Fruit fly (Drosophila melanogaster) whole organism, embryonic: Measurements from ENCODE around the gene CG31268.

ENCODE experiments used
- Ada2b ChIP-seq: fragments of 200-800 bp; sonication (Bioruptor generic); IDR thresholded peaks from 2 replicates; pipeline ENCODE4 v1.3.6; 2022; ENCODE audit warnings: missing biosample characterization, missing genetic modification characterization
- Adf1 ChIP-seq: fragments of 200-800 bp; sonication (Bioruptor generic); IDR thresholded peaks from 2 replicates; pipeline ENCODE4 v1.3.6; 2022; ENCODE audit warnings: missing biosample characterization, missing genetic modification characterization
- CG10209 ChIP-seq: fragments of 200-800 bp; sonication (Bioruptor generic); optimal IDR thresholded peaks from 3 replicates; lab custom pipeline; 2017; ENCODE audit warnings: missing biosample characterization, mild to moderate bottlenecking, missing genetic modification characterization, missing genetic modification reagents
- CG11456 ChIP-seq: fragments of 200-800 bp; sonication (Bioruptor generic); IDR thresholded peaks from 3 replicates; pipeline ENCODE4 v1.3.6; 2022; ENCODE audit warnings: missing biosample characterization, missing genetic modification characterization
- CG12391 ChIP-seq: fragments of 200-800 bp; sonication (Bioruptor generic); optimal IDR thresholded peaks from 3 replicates; lab custom pipeline; 2018; ENCODE audit warnings: missing biosample characterization, mild to moderate bottlenecking, missing genetic modification characterization, moderate library complexity
- CG12744 ChIP-seq: fragments of 200-800 bp; sonication (Bioruptor generic); optimal IDR thresholded peaks from 2 replicates; lab custom pipeline; 2016; ENCODE audit warnings: missing biosample characterization, missing genetic modification characterization
- CG17359 ChIP-seq: fragments of 200-800 bp; sonication (Bioruptor generic); optimal IDR thresholded peaks from 3 replicates; lab custom pipeline; 2018; ENCODE audit warnings: missing biosample characterization, mild to moderate bottlenecking, missing genetic modification characterization, moderate library complexity
- CG18262 ChIP-seq: fragments of 200-800 bp; optimal IDR thresholded peaks from 3 replicates; lab custom pipeline; 2019; ENCODE audit warnings: missing biosample characterization, mild to moderate bottlenecking, missing genetic modification characterization, moderate library complexity
- CG2678 ChIP-seq: fragments of 200-800 bp; sonication (Bioruptor generic); optimal IDR thresholded peaks from 3 replicates; lab custom pipeline; 2019; ENCODE audit warnings: missing biosample characterization, mild to moderate bottlenecking, missing genetic modification characterization, moderate library complexity
- CG30403 ChIP-seq: fragments of 200-800 bp; sonication (Bioruptor generic); optimal IDR thresholded peaks from 3 replicates; lab custom pipeline; 2016; ENCODE audit warnings: missing biosample characterization, missing genetic modification characterization
- CG31224 ChIP-seq: fragments of 200-800 bp; sonication (Bioruptor generic); IDR thresholded peaks from 2 replicates; pipeline ENCODE4 v1.3.6; 2022; ENCODE audit warnings: missing biosample characterization, missing genetic modification characterization
- CG32532 ChIP-seq: fragments of 200-800 bp; sonication (Bioruptor generic); IDR thresholded peaks from 2 replicates; pipeline ENCODE4 v1.3.6; 2022; ENCODE audit warnings: missing biosample characterization, missing genetic modification characterization
- CG5953 ChIP-seq: fragments of 200-800 bp; sonication (Bioruptor generic); IDR thresholded peaks from 2 replicates; pipeline ENCODE4 v1.3.6; 2022; ENCODE audit warnings: missing biosample characterization, missing genetic modification characterization
- CG6272 ChIP-seq: fragments of 200-800 bp; sonication (Bioruptor generic); IDR thresholded peaks from 2 replicates; pipeline ENCODE4 v1.3.6; 2022; ENCODE audit warnings: missing biosample characterization, missing genetic modification characterization
- CG6654 ChIP-seq: fragments of 200-800 bp; sonication (Bioruptor generic); optimal IDR thresholded peaks from 2 replicates; lab custom pipeline; 2017; ENCODE audit warnings: missing biosample characterization, mild to moderate bottlenecking, missing genetic modification characterization
- CG6791 ChIP-seq: fragments of 200-800 bp; sonication (Bioruptor generic); IDR thresholded peaks from 3 replicates; pipeline ENCODE4 v1.3.6; 2022; ENCODE audit warnings: missing biosample characterization, missing genetic modification characterization; ENCODE audit not compliant: partially characterized antibody
- CG7556 ChIP-seq: fragments of 200-800 bp; sonication (Bioruptor generic); optimal IDR thresholded peaks from 2 replicates; lab custom pipeline; 2017; ENCODE audit warnings: missing biosample characterization, mild to moderate bottlenecking, missing genetic modification characterization
- CG7745 ChIP-seq: fragments of 200-800 bp; sonication (Bioruptor generic); optimal IDR thresholded peaks from 2 replicates; lab custom pipeline; 2018; ENCODE audit warnings: missing biosample characterization, mild to moderate bottlenecking, missing genetic modification characterization, moderate library complexity
- CG7786 ChIP-seq: fragments of 200-800 bp; sonication (Bioruptor generic); optimal IDR thresholded peaks from 2 replicates; lab custom pipeline; 2016; ENCODE audit warnings: missing biosample characterization, missing genetic modification characterization
- CG7839 ChIP-seq: fragments of 200-800 bp; sonication (Bioruptor generic); optimal IDR thresholded peaks from 3 replicates; lab custom pipeline; 2018; ENCODE audit warnings: missing biosample characterization, mild to moderate bottlenecking, missing genetic modification characterization, moderate library complexity
- CG8944 ChIP-seq: fragments of 200-800 bp; sonication (Bioruptor generic); optimal IDR thresholded peaks from 3 replicates; lab custom pipeline; 2016; ENCODE audit warnings: missing biosample characterization, missing genetic modification characterization
- CG9817 ChIP-seq: fragments of 200-800 bp; sonication (Bioruptor generic); optimal IDR thresholded peaks from 2 replicates; lab custom pipeline; 2018; ENCODE audit warnings: missing biosample characterization, mild to moderate bottlenecking, missing genetic modification characterization, moderate library complexity
- CoRest ChIP-seq: fragments of 200-800 bp; sonication (Bioruptor generic); optimal IDR thresholded peaks from 3 replicates; lab custom pipeline; 2018; ENCODE audit warnings: missing biosample characterization, mild to moderate bottlenecking, missing genetic modification characterization, moderate library complexity
- D19A ChIP-seq: fragments of 200-800 bp; optimal IDR thresholded peaks from 3 replicates; lab custom pipeline; 2019; ENCODE audit warnings: missing biosample characterization, mild to moderate bottlenecking, missing genetic modification characterization, moderate library complexity
- Doc2 ChIP-seq: fragments of 200-800 bp; sonication (Bioruptor generic); IDR thresholded peaks from 2 replicates; pipeline ENCODE4 v1.3.6; 2022; ENCODE audit warnings: missing biosample characterization, missing genetic modification characterization
- Drgx ChIP-seq: fragments of 200-800 bp; sonication (Bioruptor generic); IDR thresholded peaks from 2 replicates; pipeline ENCODE4 v1.3.6; 2022; ENCODE audit warnings: missing biosample characterization, missing genetic modification characterization
- HLH54F ChIP-seq: fragments of 200-800 bp; sonication (Bioruptor generic); optimal IDR thresholded peaks from 3 replicates; lab custom pipeline; 2016; ENCODE audit warnings: missing biosample characterization, missing genetic modification characterization
- Hr78 ChIP-seq, 2 experiments: fragments of 200-800 bp in 1 of 2; fragments of >200 bp in 1 of 2; sonication (Bioruptor generic) in 1 of 2; optimal IDR thresholded peaks; 2 replicates each; lab custom pipeline; 2017 to 2019; ENCODE audit warnings: missing biosample characterization in 2 of 2, missing genetic modification characterization in 2 of 2, mild to moderate bottlenecking in 1 of 2, moderate library complexity in 1 of 2
- Ravus ChIP-seq: fragments of 200-800 bp; sonication (Bioruptor generic); IDR thresholded peaks from 2 replicates; pipeline ENCODE4 v1.3.6; 2022; ENCODE audit warnings: missing biosample characterization, missing genetic modification characterization
- Rfx ChIP-seq: fragments of 200-800 bp; sonication (Bioruptor generic); IDR thresholded peaks from 2 replicates; pipeline ENCODE4 v1.3.6; 2022; ENCODE audit warnings: missing biosample characterization, missing genetic modification characterization
- aop ChIP-seq: fragments of 200-800 bp; sonication (Bioruptor generic); IDR thresholded peaks from 2 replicates; pipeline ENCODE4 v1.3.6; 2022; ENCODE audit warnings: missing biosample characterization, missing genetic modification characterization
- az2 ChIP-seq: fragments of 200-800 bp; sonication (Bioruptor generic); optimal IDR thresholded peaks from 3 replicates; lab custom pipeline; 2016; ENCODE audit warnings: missing biosample characterization, missing genetic modification characterization
- br ChIP-seq: fragments of >200 bp; optimal IDR thresholded peaks from 2 replicates; lab custom pipeline; 2017
- cato ChIP-seq: fragments of 200-800 bp; sonication (Bioruptor generic); optimal IDR thresholded peaks from 2 replicates; lab custom pipeline; 2016; ENCODE audit warnings: missing biosample characterization, missing genetic modification characterization, borderline replicate concordance
- danr ChIP-seq: fragments of 200-800 bp; sonication (Bioruptor generic); IDR thresholded peaks from 2 replicates; pipeline ENCODE4 v1.3.6; 2022; ENCODE audit warnings: missing biosample characterization, missing genetic modification characterization
- en ChIP-seq: fragments of 200-800 bp; sonication (Bioruptor generic); optimal IDR thresholded peaks from 2 replicates; lab custom pipeline; 2016; ENCODE audit warnings: missing biosample characterization, missing genetic modification characterization
- ewg ChIP-seq: fragments of 200-800 bp; sonication (Bioruptor generic); optimal IDR thresholded peaks from 3 replicates; lab custom pipeline; 2017; ENCODE audit warnings: mild to moderate bottlenecking, missing biosample characterization, missing genetic modification reagents, missing genetic modification characterization
- gfzf ChIP-seq: fragments of 200-800 bp; sonication (Bioruptor generic); optimal IDR thresholded peaks from 2 replicates; lab custom pipeline; 2016; ENCODE audit warnings: missing biosample characterization, mild to moderate bottlenecking, missing genetic modification characterization, moderate library complexity
- maf-S ChIP-seq: fragments of 200-800 bp; sonication (Bioruptor generic); optimal IDR thresholded peaks from 2 replicates; lab custom pipeline; 2016; ENCODE audit warnings: missing biosample characterization, missing genetic modification characterization
- mam ChIP-seq: fragments of 200-800 bp; sonication (Bioruptor generic); optimal IDR thresholded peaks from 3 replicates; lab custom pipeline; 2016; ENCODE audit warnings: missing biosample characterization, missing genetic modification characterization
- otp ChIP-seq: fragments of 200-800 bp; sonication (Bioruptor generic); IDR thresholded peaks from 3 replicates; pipeline ENCODE4, ENCODE4 v1.3.6; 2022; ENCODE audit warnings: missing biosample characterization, missing genetic modification characterization
- peb ChIP-seq: fragments of 200-800 bp; sonication (Bioruptor generic); IDR thresholded peaks from 2 replicates; pipeline ENCODE4 v1.3.6; 2022; ENCODE audit warnings: missing biosample characterization, missing genetic modification characterization
- pum ChIP-seq: fragments of 200-800 bp; sonication (Bioruptor generic); optimal IDR thresholded peaks from 2 replicates; lab custom pipeline; 2016; ENCODE audit warnings: missing biosample characterization, missing genetic modification characterization
- run ChIP-seq: fragments of 200-800 bp; sonication (Bioruptor generic); optimal IDR thresholded peaks from 3 replicates; lab custom pipeline; 2018; ENCODE audit warnings: missing biosample characterization, mild to moderate bottlenecking, missing genetic modification characterization
- sisA ChIP-seq: fragments of 200-800 bp; sonication (Bioruptor generic); IDR thresholded peaks from 2 replicates; pipeline ENCODE4 v1.3.6; 2022; ENCODE audit warnings: missing biosample characterization, missing genetic modification characterization
- slbo ChIP-seq: fragments of 200-800 bp; sonication (Bioruptor generic); IDR thresholded peaks from 2 replicates; pipeline ENCODE4 v1.3.6; 2022; ENCODE audit warnings: missing biosample characterization, missing genetic modification characterization
- tup ChIP-seq: fragments of 200-800 bp; sonication (Bioruptor generic); optimal IDR thresholded peaks from 2 replicates; lab custom pipeline; 2016; ENCODE audit warnings: missing biosample characterization, mild to moderate bottlenecking, missing genetic modification characterization, moderate library complexity
- twi ChIP-seq: fragments of 200-800 bp; optimal IDR thresholded peaks from 2 replicates; lab custom pipeline; 2019; ENCODE audit warnings: missing biosample characterization, mild to moderate bottlenecking, missing genetic modification characterization, moderate library complexity
- z ChIP-seq: fragments of 200-800 bp; sonication (Bioruptor generic); IDR thresholded peaks from 3 replicates; pipeline ENCODE4 v1.3.6; 2022; ENCODE audit warnings: missing biosample characterization, missing genetic modification characterization
- zf30C ChIP-seq: fragments of 200-800 bp; sonication (Bioruptor generic); optimal IDR thresholded peaks from 3 replicates; lab custom pipeline; 2018; ENCODE audit warnings: missing biosample characterization, mild to moderate bottlenecking, missing genetic modification characterization

Gene CG31268

dm6 chr3R:17078961-17079858 is 47.6 kb downstream of the CG31268 start (continued):
- peak; percentile 1 for TF ChIP-seq CG7556
- TF ChIP-seq CG6654 (GFP tag; lab: Kevin White, UChicago), result no peak
- TF ChIP-seq CG7786 (GFP tag; lab: Kevin White, UChicago), result no peak
- TF ChIP-seq CG31224 (GFP tag; lab: Robert Waterston, UW), result no peak
- TF ChIP-seq aop, result no peak
- TF ChIP-seq peb (GFP tag; lab: Robert Waterston, UW), result no peak
- TF ChIP-seq CG32532 (GFP tag; lab: Robert Waterston, UW), result no peak
- TF ChIP-seq otp, result no peak
- no peak for TF ChIP-seq Ravus
- no peak for TF ChIP-seq cato (GFP tag; lab: Kevin White, UChicago)
- no peak for TF ChIP-seq CG6791 (GFP tag; lab: Robert Waterston, UW)
- TF ChIP-seq gfzf, result no peak
- no peak for TF ChIP-seq CG2678 (tag; lab: Kevin White, UChicago)
- TF ChIP-seq mam, result no peak
- no peak for TF ChIP-seq Doc2 (GFP tag; lab: Robert Waterston, UW)
- no peak for TF ChIP-seq zf30C (GFP tag; lab: Kevin White, UChicago)
- no peak for TF ChIP-seq tup (GFP tag; lab: Kevin White, UChicago)
- TF ChIP-seq danr (GFP tag; lab: Robert Waterston, UW), result no peak
- TF ChIP-seq az2 (GFP tag; lab: Kevin White, UChicago), result no peak
- TF ChIP-seq slbo (GFP tag; lab: Robert Waterston, UW), result no peak
- TF ChIP-seq en (GFP tag; lab: Kevin White, UChicago), result no peak
- no peak for TF ChIP-seq sisA (GFP tag; lab: Robert Waterston, UW)
- TF ChIP-seq run (tag; lab: Kevin White, UChicago), result no peak
- no peak for TF ChIP-seq ewg (GFP tag; lab: Kevin White, UChicago)
- TF ChIP-seq Hr78 (GFP tag; optimal IDR thresholded peaks at IDR 0.05; lab: Kevin White, UChicago), result peak in 1 of 2 experiments; percentile 83
- TF ChIP-seq maf-S (GFP tag; lab: Kevin White, UChicago), result no peak
- no peak for TF ChIP-seq CG18262 (tag; lab: Kevin White, UChicago)
- peak; percentile 95 for TF ChIP-seq twi (tag; lab: Kevin White, UChicago)
- no peak for TF ChIP-seq pum (GFP tag; lab: Kevin White, UChicago)
- no peak for TF ChIP-seq D19A (tag; lab: Kevin White, UChicago)
- no peak for TF ChIP-seq z (GFP tag; lab: Robert Waterston, UW)
- no peak for TF ChIP-seq br (lab: Kevin White, UChicago)
- peak; percentile 8 for TF ChIP-seq CG7839 (tag; lab: Kevin White, UChicago)
- no peak for TF ChIP-seq CG8944
- TF ChIP-seq CG5953, result no peak
- TF ChIP-seq CG17359 (tag; lab: Kevin White, UChicago), result no peak
- peak; percentile 35; the same call in 1 of the 2 replicates for TF ChIP-seq Rfx (GFP tag; lab: Robert Waterston, UW)
- TF ChIP-seq CG12744, result no peak
- no peak for TF ChIP-seq CG11456 (GFP tag; lab: Robert Waterston, UW)
- no peak for TF ChIP-seq CG30403 (GFP tag; lab: Kevin White, UChicago)
- no peak for TF ChIP-seq CG10209 (GFP tag; lab: Kevin White, UChicago)
- peak; percentile 21; the same call in 1 of the 2 replicates for TF ChIP-seq Drgx (GFP tag; lab: Robert Waterston, UW)
- no peak for TF ChIP-seq Ada2b (GFP tag; lab: Robert Waterston, UW)
- TF ChIP-seq CoRest (tag; lab: Kevin White, UChicago), result peak; percentile 32
- TF ChIP-seq CG9817 (tag; lab: Kevin White, UChicago), result no peak
- TF ChIP-seq Adf1, result no peak
- TF ChIP-seq HLH54F (GFP tag; lab: Kevin White, UChicago), result no peak
- TF ChIP-seq CG7745 (tag; lab: Kevin White, UChicago), result no peak
- TF ChIP-seq CG6272 (GFP tag; lab: Robert Waterston, UW), result no peak
- no peak for TF ChIP-seq CG12391 (tag; lab: Kevin White, UChicago)
